Worm (Caenorhabditis elegans) whole organism, young adult: ENCODE results near the gene K11C4.2.

Source experiments
- F33H1.4 ChIP-seq: fragments of 200-800 bp; sonication (Bioruptor generic); IDR thresholded peaks from 2 replicates; pipeline ENCODE4 v1.3.6; 2022; ENCODE audit warnings: missing genetic modification reagents, missing genetic modification characterization, missing compliant biosample characterization
- F57C9.4 ChIP-seq: sonication (generic microtip); optimal IDR thresholded peaks from 2 replicates; lab custom pipeline; 2017; ENCODE audit warnings: mild to moderate bottlenecking, missing genetic modification characterization, missing compliant biosample characterization
- Y56A3A.18 ChIP-seq: fragments of 200-800 bp; sonication (Bioruptor generic); IDR thresholded peaks from 2 replicates; pipeline ENCODE4 v1.3.6; 2022; ENCODE audit warnings: missing genetic modification reagents, missing genetic modification characterization, missing compliant biosample characterization
- aptf-2 ChIP-seq: fragments of 200-800 bp; sonication (Bioruptor generic); conservative IDR thresholded peaks from 2 replicates; pipeline ENCODE4 v1.3.6; 2022; ENCODE audit warnings: missing genetic modification reagents, missing genetic modification characterization, missing compliant biosample characterization
- bed-1 ChIP-seq: fragments of 200-800 bp; sonication (Bioruptor generic); IDR thresholded peaks from 2 replicates; pipeline ENCODE4 v1.3.6; 2022; ENCODE audit warnings: missing genetic modification reagents, missing genetic modification characterization, missing compliant biosample characterization
- ceh-79 ChIP-seq: sonication (generic microtip); optimal IDR thresholded peaks from 2 replicates; lab custom pipeline; 2017; ENCODE audit warnings: mild to moderate bottlenecking, missing genetic modification characterization, missing compliant biosample characterization
- ceh-91 ChIP-seq: fragments of 200-800 bp; sonication (Bioruptor generic); IDR thresholded peaks from 2 replicates; pipeline ENCODE4 v1.3.6; 2022; ENCODE audit warnings: missing genetic modification reagents, missing genetic modification characterization, missing compliant biosample characterization
- ets-4 ChIP-seq: fragments of 200-800 bp; sonication (Bioruptor generic); optimal IDR thresholded peaks from 2 replicates; lab custom pipeline; 2018; ENCODE audit warnings: mild to moderate bottlenecking, missing genetic modification characterization, missing compliant biosample characterization
- lag-1 ChIP-seq: fragments of 200-800 bp; sonication (Bioruptor generic); IDR thresholded peaks from 2 replicates; pipeline ENCODE4 v1.3.6; 2022; ENCODE audit warnings: missing genetic modification reagents, missing genetic modification characterization, missing compliant biosample characterization
- pha-4 ChIP-seq: fragments of 150-350 bp; sonication (generic microtip); optimal IDR thresholded peaks from 2 replicates; lab custom pipeline; 2014; ENCODE audit warnings: missing biosample characterization, missing genetic modification reagents, missing genetic modification characterization

- TF ChIP-seq F57C9.4 (tag; lab: Kevin White, UChicago) (no peak), F33H1.4 (GFP tag; lab: Robert Waterston, UW) (no peak), pha-4 (tag; lab: Kevin White, UChicago) (no peak), aptf-2 (GFP tag; lab: Robert Waterston, UW) (no peak), Y56A3A.18 (GFP tag; lab: Robert Waterston, UW) (no peak), bed-1 (GFP tag; lab: Robert Waterston, UW) (no peak), lag-1 (GFP tag; lab: Robert Waterston, UW) (no peak), ceh-79 (no peak), ets-4 (no peak), ceh-91 (GFP tag; lab: Robert Waterston, UW) (no peak)
Observed at ce11 chrV:6901943-6902549, 7.2 kb downstream of the K11C4.2 start.
